Worm (Caenorhabditis elegans) whole organism, early embryonic: ENCODE results near the gene col-187.

Source experiments
- B0310.2 ChIP-seq: sonication (generic microtip); optimal IDR thresholded peaks from 2 replicates; lab custom pipeline; 2016; ENCODE audit warnings: mild to moderate bottlenecking, missing genetic modification characterization, missing compliant biosample characterization
- F13C5.2 ChIP-seq: sonication (generic microtip); optimal IDR thresholded peaks from 2 replicates; lab custom pipeline; 2017; ENCODE audit warnings: mild to moderate bottlenecking, missing genetic modification characterization, inconsistent platforms, missing compliant biosample characterization
- aly-1 ChIP-seq: sonication (generic microtip); optimal IDR thresholded peaks from 2 replicates; lab custom pipeline; 2016; ENCODE audit warnings: missing genetic modification characterization, missing compliant biosample characterization
- ama-1 ChIP-seq: fragments of 150-350 bp; optimal IDR thresholded peaks from 2 replicates; lab custom pipeline; 2014
- ceh-36 ChIP-seq: sonication (generic microtip); optimal IDR thresholded peaks from 2 replicates; lab custom pipeline; 2016; ENCODE audit warnings: missing genetic modification characterization, inconsistent platforms, missing compliant biosample characterization
- ets-7 ChIP-seq: sonication (generic microtip); optimal IDR thresholded peaks from 2 replicates; lab custom pipeline; 2016; ENCODE audit warnings: missing genotype, missing genetic modification characterization, missing compliant biosample characterization
- flt-1 ChIP-seq: fragments of 200-800 bp; sonication (Bioruptor generic); IDR thresholded peaks from 2 replicates; pipeline ENCODE4 v1.3.6; 2022; ENCODE audit warnings: missing genetic modification characterization, missing compliant biosample characterization
- hmbx-1 ChIP-seq: sonication (generic microtip); optimal IDR thresholded peaks from 2 replicates; lab custom pipeline; 2016; ENCODE audit warnings: mild to moderate bottlenecking, missing genetic modification characterization, missing compliant biosample characterization
- hnd-1 ChIP-seq: sonication (generic microtip); optimal IDR thresholded peaks from 2 replicates; lab custom pipeline; 2016; ENCODE audit warnings: missing genetic modification characterization, missing compliant biosample characterization
- pes-1 ChIP-seq: fragments of 200-800 bp; sonication (Bioruptor generic); IDR thresholded peaks from 2 replicates; pipeline ENCODE4 v1.3.6; 2022; ENCODE audit warnings: missing genetic modification reagents, missing genetic modification characterization, missing compliant biosample characterization
- scrt-1 ChIP-seq: fragments of 200-800 bp; sonication (Bioruptor generic); IDR thresholded peaks from 2 replicates; pipeline ENCODE4 v1.3.6; 2022; ENCODE audit warnings: missing genetic modification characterization, missing compliant biosample characterization
- sea-1 ChIP-seq: fragments of 200-800 bp; sonication (Bioruptor generic); conservative IDR thresholded peaks from 2 replicates; pipeline ENCODE4 v1.3.6; 2022; ENCODE audit warnings: missing genetic modification characterization, missing compliant biosample characterization
- tbx-11 ChIP-seq: fragments of 200-800 bp; sonication (Bioruptor generic); IDR thresholded peaks from 2 replicates; pipeline ENCODE4 v1.3.6; 2022; ENCODE audit warnings: missing genetic modification characterization, missing compliant biosample characterization
- tbx-37 ChIP-seq: fragments of 200-800 bp; sonication (Bioruptor generic); conservative IDR thresholded peaks from 2 replicates; pipeline ENCODE4 v1.3.6; 2022; ENCODE audit warnings: missing genetic modification reagents, missing genetic modification characterization, missing compliant biosample characterization

ce11 chrX:16041808-16042207 is 30.9 kb upstream of the col-187 start:
- TF ChIP-seq ama-1 (lab: Kevin White, UChicago) (no peak), flt-1 (GFP tag; lab: Robert Waterston, UW) (no peak), pes-1 (GFP tag; lab: Robert Waterston, UW) (no peak), B0310.2 (tag; lab: Kevin White, UChicago) (no peak), sea-1 (no peak), ceh-36 (tag; lab: Kevin White, UChicago) (no peak), hmbx-1 (tag; lab: Kevin White, UChicago) (no peak), aly-1 (tag; lab: Kevin White, UChicago) (no peak), F13C5.2 (no peak), tbx-37 (GFP tag; lab: Robert Waterston, UW) (no peak), scrt-1 (GFP tag; lab: Robert Waterston, UW) (no peak), ets-7 (tag; lab: Kevin White, UChicago) (no peak), hnd-1 (tag; lab: Kevin White, UChicago) (no peak), tbx-11 (GFP tag; lab: Robert Waterston, UW) (no peak)
